Worm (Caenorhabditis elegans) whole organism, L4 larva: ENCODE measurements around the gene htrl-1.
A peak's percentile ranks its signal among the peaks of the same experiment; 100 is the strongest.
"Not testable (repeated sequence)": the region's sequence is repeated elsewhere in the genome, so short reads cannot be mapped to it uniquely, and the experiment has no call there.

Source experiments
- F37D6.2 ChIP-seq: sonication (generic microtip); optimal IDR thresholded peaks from 2 replicates; lab custom pipeline; 2016; ENCODE audit warnings: mild to moderate bottlenecking, missing genetic modification characterization, missing compliant biosample characterization
- R02D3.7 ChIP-seq: fragments of 150-350 bp; sonication (generic microtip); optimal IDR thresholded peaks from 3 replicates; lab custom pipeline; 2014; ENCODE audit warnings: missing biosample characterization, missing genetic modification characterization
- T20F7.1 ChIP-seq: fragments of 200-800 bp; sonication (Bioruptor generic); optimal IDR thresholded peaks from 2 replicates; lab custom pipeline; 2018; ENCODE audit warnings: mild to moderate bottlenecking, missing genetic modification characterization, missing compliant biosample characterization
- T26A8.4 ChIP-seq: fragments of 200-800 bp; sonication (Bioruptor generic); IDR thresholded peaks from 2 replicates; pipeline ENCODE4 v1.3.6; 2022; ENCODE audit warnings: missing genetic modification characterization, missing compliant biosample characterization
- Y48G9A.11 ChIP-seq: fragments of 200-800 bp; sonication (Bioruptor generic); IDR thresholded peaks from 2 replicates; pipeline ENCODE4 v1.3.6; 2022; ENCODE audit warnings: missing genetic modification reagents, missing genetic modification characterization, missing compliant biosample characterization
- ZK337.2 ChIP-seq: fragments of 200-800 bp; sonication (Bioruptor generic); IDR thresholded peaks from 2 replicates; pipeline ENCODE4 v1.3.6; 2022; ENCODE audit warnings: missing genetic modification reagents, missing genetic modification characterization, missing compliant biosample characterization
- aha-1 ChIP-seq: fragments of 150-350 bp; peaks from one replicate; lab custom pipeline; 2014; ENCODE audit warnings: missing biosample characterization, missing genetic modification characterization
- ceh-20 ChIP-seq: fragments of 200-800 bp; sonication (Bioruptor generic); IDR thresholded peaks from 2 replicates; pipeline ENCODE4 v1.3.6; 2022; ENCODE audit warnings: missing genetic modification reagents, missing genetic modification characterization, missing compliant biosample characterization
- ctbp-1 ChIP-seq: fragments of 200-800 bp; sonication (Bioruptor generic); IDR thresholded peaks from 2 replicates; pipeline ENCODE4 v1.3.6; 2022; ENCODE audit warnings: missing genetic modification reagents, missing genetic modification characterization, missing compliant biosample characterization
- daf-16 ChIP-seq, 3 experiments: sonication (generic microtip); optimal IDR thresholded peaks; 2 replicates each; lab custom pipeline; 2016 to 2017; ENCODE audit warnings: missing genetic modification characterization in 3 of 3, missing genetic modification reagents in 3 of 3, mild to moderate bottlenecking in 2 of 3, missing compliant biosample characterization in 2 of 3, missing biosample characterization in 1 of 3, moderate library complexity in 1 of 3
- daf-19 ChIP-seq: fragments of 200-800 bp; sonication (Bioruptor generic); conservative IDR thresholded peaks from 2 replicates; pipeline ENCODE4 v1.3.6; 2022; ENCODE audit warnings: missing genetic modification characterization, missing compliant biosample characterization
- dmd-6 ChIP-seq: fragments of 200-800 bp; sonication (Bioruptor generic); IDR thresholded peaks from 2 replicates; pipeline ENCODE4 v1.3.6; 2022; ENCODE audit warnings: missing genetic modification reagents, missing genetic modification characterization, missing compliant biosample characterization
- dmd-9 ChIP-seq: fragments of 200-800 bp; sonication (Bioruptor generic); IDR thresholded peaks from 2 replicates; pipeline ENCODE4 v1.3.6; 2022; ENCODE audit warnings: missing genetic modification reagents, missing genetic modification characterization, missing compliant biosample characterization
- dpl-1 ChIP-seq: fragments of 150-350 bp; optimal IDR thresholded peaks from 2 replicates; lab custom pipeline; 2014; ENCODE audit warnings: missing biosample characterization, missing genetic modification reagents, missing genetic modification characterization
- dve-1 ChIP-seq: sonication (generic microtip); optimal IDR thresholded peaks from 2 replicates; lab custom pipeline; 2017; ENCODE audit warnings: antibody characterized with exemption, mild to moderate bottlenecking, missing genetic modification characterization, missing compliant biosample characterization; ENCODE audit not compliant: insufficient read depth
- egl-43 ChIP-seq: fragments of 200-800 bp; sonication (Bioruptor generic); IDR thresholded peaks from 2 replicates; pipeline ENCODE4 v1.3.6; 2022; ENCODE audit warnings: missing genetic modification reagents, missing genetic modification characterization, missing compliant biosample characterization
- hif-1 ChIP-seq, 2 experiments: sonication (generic microtip); optimal IDR thresholded peaks; 2 replicates each; lab custom pipeline; 2016 to 2017; ENCODE audit warnings: missing compliant biosample characterization in 2 of 2, missing genetic modification characterization in 2 of 2, missing genetic modification reagents in 2 of 2, missing genotype in 2 of 2, mild to moderate bottlenecking in 1 of 2
- hlh-11 ChIP-seq: fragments of 200-800 bp; sonication (Bioruptor generic); optimal IDR thresholded peaks from 2 replicates; lab custom pipeline; 2018; ENCODE audit warnings: mild to moderate bottlenecking, missing genetic modification characterization, missing compliant biosample characterization
- hlh-30 ChIP-seq: sonication (generic microtip); optimal IDR thresholded peaks from 2 replicates; lab custom pipeline; 2017; ENCODE audit warnings: antibody characterized with exemption, mild to moderate bottlenecking, missing genetic modification characterization, missing compliant biosample characterization; ENCODE audit not compliant: insufficient read depth
- hmg-1.1 ChIP-seq: fragments of 200-800 bp; sonication (Bioruptor generic); IDR thresholded peaks from 2 replicates; pipeline ENCODE4 v1.3.6; 2022; ENCODE audit warnings: missing genetic modification reagents, missing genetic modification characterization, missing compliant biosample characterization
- lim-7 ChIP-seq: fragments of 200-800 bp; sonication (Bioruptor generic); IDR thresholded peaks from 2 replicates; pipeline ENCODE4 v1.3.6; 2022; ENCODE audit warnings: missing genetic modification characterization, missing compliant biosample characterization
- lin-13 ChIP-seq: fragments of 150-350 bp; optimal IDR thresholded peaks from 2 replicates; lab custom pipeline; 2014; ENCODE audit warnings: missing biosample characterization, missing genetic modification reagents, missing genetic modification characterization
- lin-29 ChIP-seq: fragments of 200-800 bp; sonication (Bioruptor generic); IDR thresholded peaks from 2 replicates; pipeline ENCODE4 v1.3.6; 2022; ENCODE audit warnings: missing genetic modification reagents, missing genetic modification characterization, missing compliant biosample characterization
- lin-38 ChIP-seq: fragments of 200-800 bp; sonication (Bioruptor generic); IDR thresholded peaks from 2 replicates; pipeline ENCODE4 v1.3.6; 2022; ENCODE audit warnings: missing genetic modification reagents, missing genetic modification characterization, missing compliant biosample characterization
- lsy-2 ChIP-seq, 2 experiments: fragments of 150-350 bp in 1 of 2; sonication (generic microtip) in 1 of 2; optimal IDR thresholded peaks; 2 replicates each; lab custom pipeline; 2014 to 2017; ENCODE audit warnings: missing biosample characterization in 2 of 2, missing genetic modification characterization in 2 of 2
- mdl-1 ChIP-seq, 2 experiments: fragments of 150-350 bp in 1 of 2; sonication (generic microtip) in 1 of 2; optimal IDR thresholded peaks; 2 replicates each; lab custom pipeline; 2014 to 2017; ENCODE audit warnings: missing biosample characterization in 2 of 2, missing genetic modification characterization in 2 of 2
- mep-1 ChIP-seq: fragments of 150-350 bp; sonication (generic microtip); optimal IDR thresholded peaks from 3 replicates; lab custom pipeline; 2014; ENCODE audit warnings: missing biosample characterization, missing genetic modification characterization
- mes-2 ChIP-seq: sonication (generic microtip); optimal IDR thresholded peaks from 2 replicates; lab custom pipeline; 2016; ENCODE audit warnings: missing genotype, mild to moderate bottlenecking, missing genetic modification characterization, missing compliant biosample characterization; ENCODE audit not compliant: poor library complexity, severe bottlenecking
- mxl-3 ChIP-seq: fragments of 200-800 bp; sonication (Bioruptor generic); optimal IDR thresholded peaks from 2 replicates; lab custom pipeline; 2018; ENCODE audit warnings: mild to moderate bottlenecking, missing genetic modification characterization, missing compliant biosample characterization
- nhr-102 ChIP-seq: sonication (generic microtip); optimal IDR thresholded peaks from 2 replicates; lab custom pipeline; 2016; ENCODE audit warnings: mild to moderate bottlenecking, missing genetic modification characterization, moderate library complexity, missing compliant biosample characterization
- nhr-25 ChIP-seq: sonication (generic microtip); optimal IDR thresholded peaks from 2 replicates; lab custom pipeline; 2017; ENCODE audit warnings: missing genetic modification characterization, mild to moderate bottlenecking, missing compliant biosample characterization, antibody characterized with exemption, moderate library complexity, borderline replicate concordance; ENCODE audit not compliant: insufficient read depth
- nhr-28 ChIP-seq: fragments of 150-350 bp; optimal IDR thresholded peaks from 2 replicates; lab custom pipeline; 2014; ENCODE audit warnings: missing biosample characterization, missing genetic modification characterization
- nhr-42 ChIP-seq: fragments of 200-800 bp; sonication (Bioruptor generic); IDR thresholded peaks from 2 replicates; pipeline ENCODE4 v1.3.6; 2022; ENCODE audit warnings: missing genetic modification characterization, missing compliant biosample characterization
- nhr-48 ChIP-seq: sonication (generic microtip); optimal IDR thresholded peaks from 2 replicates; lab custom pipeline; 2016; ENCODE audit warnings: mild to moderate bottlenecking, missing genetic modification characterization, missing compliant biosample characterization
- nhr-77 ChIP-seq: fragments of 150-350 bp; optimal IDR thresholded peaks from 2 replicates; lab custom pipeline; 2014; ENCODE audit warnings: missing biosample characterization, missing genetic modification characterization
- pha-4 ChIP-seq, 2 experiments: fragments of 150-350 bp in 1 of 2; fragments of 200-800 bp in 1 of 2; sonication (Bioruptor generic) in 1 of 2; IDR thresholded peaks in 1 of 2; optimal IDR thresholded peaks in 1 of 2; 2 replicates each; pipeline versions ENCODE4 v1.3.6 to Lab custom; 2014 to 2022; ENCODE audit warnings: missing genetic modification characterization in 2 of 2, missing genetic modification reagents in 2 of 2, missing biosample characterization in 1 of 2, missing compliant biosample characterization in 1 of 2
- php-3 ChIP-seq: fragments of 200-800 bp; sonication (Bioruptor generic); IDR thresholded peaks from 2 replicates; pipeline ENCODE4 v1.3.6; 2022; ENCODE audit warnings: missing genetic modification reagents, missing genetic modification characterization, missing compliant biosample characterization
- rbr-2 ChIP-seq: sonication (generic microtip); optimal IDR thresholded peaks from 2 replicates; lab custom pipeline; 2016; ENCODE audit warnings: missing genotype, missing genetic modification characterization, missing compliant biosample characterization
- saeg-2 ChIP-seq: fragments of 200-800 bp; sonication (Bioruptor generic); IDR thresholded peaks from 2 replicates; pipeline ENCODE4 v1.3.6; 2022; ENCODE audit warnings: missing genetic modification reagents, missing genetic modification characterization, missing compliant biosample characterization
- set-16 ChIP-seq: fragments of 200-800 bp; sonication (Bioruptor generic); IDR thresholded peaks from 2 replicates; pipeline ENCODE4 v1.3.6; 2022; ENCODE audit warnings: missing genetic modification reagents, missing genetic modification characterization, missing compliant biosample characterization
- snpc-1.2 ChIP-seq: fragments of 200-800 bp; sonication (Bioruptor generic); IDR thresholded peaks from 2 replicates; pipeline ENCODE4 v1.3.6; 2022; ENCODE audit warnings: missing genetic modification reagents, missing genetic modification characterization, missing compliant biosample characterization
- spr-1 ChIP-seq: sonication (generic microtip); optimal IDR thresholded peaks from 2 replicates; lab custom pipeline; 2016; ENCODE audit warnings: mild to moderate bottlenecking, missing genetic modification characterization, missing compliant biosample characterization
- tra-1 ChIP-seq: fragments of 200-800 bp; sonication (Bioruptor generic); IDR thresholded peaks from 2 replicates; pipeline ENCODE4 v1.3.6; 2022; ENCODE audit warnings: missing genetic modification reagents, missing genetic modification characterization, missing compliant biosample characterization
- unc-130 ChIP-seq: sonication (generic microtip); optimal IDR thresholded peaks from 2 replicates; lab custom pipeline; 2016; ENCODE audit warnings: missing genetic modification reagents, missing genetic modification characterization, missing compliant biosample characterization
- vab-7 ChIP-seq: fragments of 200-800 bp; sonication (Bioruptor generic); IDR thresholded peaks from 2 replicates; pipeline ENCODE4 v1.3.6; 2022; ENCODE audit warnings: missing genetic modification reagents, missing genetic modification characterization, missing compliant biosample characterization

htrl-1 gene

DNA sequence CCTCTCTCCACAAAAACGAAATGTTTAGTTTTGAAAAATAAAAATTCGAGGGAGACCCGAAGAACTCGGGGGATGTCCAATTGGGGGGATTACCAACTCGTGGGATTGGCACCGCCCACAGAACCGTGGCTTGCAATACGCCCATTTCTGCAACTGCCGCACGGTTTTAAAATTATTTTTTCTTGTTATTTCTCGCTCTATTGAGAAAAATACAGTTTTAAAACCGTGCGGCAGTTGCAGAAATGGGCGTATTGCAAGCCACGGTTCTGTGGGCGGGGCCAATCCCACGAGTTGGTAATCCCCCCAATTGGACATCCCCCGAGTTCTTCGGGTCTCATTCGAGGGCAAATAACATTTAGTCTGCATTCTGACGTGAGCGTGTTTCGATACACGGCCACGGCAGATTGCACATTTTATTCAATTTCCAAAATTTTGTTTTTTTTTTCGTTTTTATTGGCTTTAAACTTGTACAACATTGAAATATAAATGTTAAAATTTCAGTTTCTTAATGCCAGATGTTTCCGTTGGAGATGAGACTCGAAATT is 8.7 kb upstream of the htrl-1 start, which contains the start of the genes C55A6.1 and C55A6.10:
Gene C55A6.1, minus strand, starts transcription at position 116 of the 545 bp plus-strand sequence.
Gene C55A6.10, plus strand, starts transcription at position 495 of the 545 bp plus-strand sequence.
- TF ChIP-seq egl-43 (GFP tag; lab: Robert Waterston, UW) = peak; percentile 78; the same call in 1 of the 2 replicates
- TF ChIP-seq lim-7 (GFP tag; lab: Robert Waterston, UW) = peak; percentile 12
- 0 out of 2 replicates have a peak, but pooled peaks have one; percentile 54 for TF ChIP-seq Y48G9A.11 (GFP tag; lab: Robert Waterston, UW)
- TF ChIP-seq vab-7 = peak; percentile 70; the same call in 1 of the 2 replicates
- TF ChIP-seq ceh-20 (GFP tag; lab: Robert Waterston, UW) = peak; percentile 69
- TF ChIP-seq mxl-3 (GFP tag; lab: Kevin White, UChicago) = peak; percentile 41
- peak; percentile 95 for TF ChIP-seq ctbp-1 (GFP tag; lab: Robert Waterston, UW)
- TF ChIP-seq lin-38 (GFP tag; lab: Robert Waterston, UW) = peak; percentile 87
- peak; percentile 53; the same call in 1 of the 2 replicates for TF ChIP-seq php-3
- TF ChIP-seq rbr-2 = peak; percentile 81
- TF ChIP-seq nhr-48 = peak; percentile 64
- peak; percentile 36 for TF ChIP-seq T20F7.1 (GFP tag; lab: Kevin White, UChicago)
- peak; percentile 50 for TF ChIP-seq nhr-102 (tag; lab: Kevin White, UChicago)
- peak; percentile 63 for TF ChIP-seq F37D6.2 (tag; lab: Kevin White, UChicago)
- TF ChIP-seq daf-16 (GFP tag; optimal IDR thresholded peaks at IDR 0.05; lab: Kevin White, UChicago); pha-4 (tag; optimal IDR thresholded peaks at IDR 0.05; lab: Kevin White, UChicago): not testable (repeated sequence)
- peak; percentile 51 for TF ChIP-seq daf-16 (tag; optimal IDR thresholded peaks at IDR 0.05; lab: Kevin White, UChicago)
- peak; percentile 55 for TF ChIP-seq aha-1
- peak; percentile 5 for TF ChIP-seq R02D3.7 (tag; lab: Kevin White, UChicago)
- TF ChIP-seq saeg-2 (GFP tag; lab: Robert Waterston, UW) = peak; percentile 60; the same call in 1 of the 2 replicates
- peak; percentile 85 for TF ChIP-seq unc-130 (GFP tag; lab: Kevin White, UChicago)
- peak; percentile 88 for TF ChIP-seq pha-4 (GFP tag; IDR thresholded peaks at IDR 0.05; lab: Robert Waterston, UW)
- peak; percentile 89 for TF ChIP-seq mes-2 (tag; lab: Kevin White, UChicago)
- TF ChIP-seq nhr-25 = peak; percentile 26
- TF ChIP-seq snpc-1.2 = peak; percentile 78
- TF ChIP-seq ZK337.2 = 0 out of 2 replicates have a peak, but pooled peaks have one; percentile 11
- peak; percentile 76 for TF ChIP-seq nhr-42
- peak; percentile 68 for TF ChIP-seq T26A8.4 (GFP tag; lab: Robert Waterston, UW)
- peak; percentile 49 for TF ChIP-seq hlh-30 (tag; lab: Kevin White, UChicago)
- TF ChIP-seq tra-1 (GFP tag; lab: Robert Waterston, UW) = 0 out of 2 replicates have a peak, but pooled peaks have one; percentile 55
- peak; percentile 11 for TF ChIP-seq nhr-77 (tag; lab: Kevin White, UChicago)
- peak; percentile 12 for TF ChIP-seq nhr-28 (tag; lab: Kevin White, UChicago)
- peak; percentile 54; the same call in 1 of the 2 replicates for TF ChIP-seq set-16
- TF ChIP-seq hmg-1.1 (GFP tag; lab: Robert Waterston, UW) = peak; percentile 91
- TF ChIP-seq hlh-11 (tag; lab: Kevin White, UChicago) = peak; percentile 61
- peak; percentile 56 for TF ChIP-seq dve-1 (tag; lab: Kevin White, UChicago)
- peak; percentile 79 for TF ChIP-seq dmd-6 (GFP tag; lab: Robert Waterston, UW)
- peak; percentile 44 for TF ChIP-seq dpl-1 (GFP tag; lab: Kevin White, UChicago)
- TF ChIP-seq daf-19 (GFP tag; lab: Robert Waterston, UW) = 0 out of 2 replicates have a peak, but pooled peaks have one; percentile 38
- TF ChIP-seq spr-1 (tag; lab: Kevin White, UChicago) = peak; percentile 62
- 0 out of 2 replicates have a peak, but pooled peaks have one; percentile 41 for TF ChIP-seq lin-29
- peak; percentile 67; the same call in 1 of the 2 replicates for TF ChIP-seq dmd-9 (GFP tag; lab: Robert Waterston, UW)
- peak; percentile 31 to 81 for TF ChIP-seq lsy-2 (tag; optimal IDR thresholded peaks at IDR 0.05; lab: Kevin White, UChicago)
- TF ChIP-seq mep-1 = peak; percentile 88
- TF ChIP-seq mdl-1 (tag; optimal IDR thresholded peaks at IDR 0.05; lab: Kevin White, UChicago) = peak in 1 of 2 experiments; percentile 52
- TF ChIP-seq hif-1 (tag; optimal IDR thresholded peaks at IDR 0.05; lab: Kevin White, UChicago) = peak in 1 of 2 experiments; percentile 23
- peak; percentile 42 for TF ChIP-seq lin-13
